Fruit fly (Drosophila melanogaster): ENCODE measurements around the gene PolI.

PolI gene

dm6 chr3R:8224726-8225460, 8.4 kb upstream of the PolI start (continued):
- TF ChIP-seq hb (GFP tag; IDR thresholded peaks at IDR 0.05; ENCODE audit: partially characterized antibody) (no peak), CG4854 (GFP tag; optimal IDR thresholded peaks at IDR 0.05) (no peak), rib (GFP tag; IDR thresholded peaks at IDR 0.05) (no peak), CG11504 (tag; optimal IDR thresholded peaks at IDR 0.05) (peak; percentile 41), Ets97D (GFP tag; optimal IDR thresholded peaks at IDR 0.05) (no peak), Drgx (GFP tag; IDR thresholded peaks at IDR 0.05) (no peak), CG15011 (GFP tag; optimal IDR thresholded peaks at IDR 0.05) (no peak), dati (GFP tag; IDR thresholded peaks at IDR 0.05) (no peak), fru (optimal IDR thresholded peaks at IDR 0.05) (no peak), CG3995 (GFP tag; optimal IDR thresholded peaks at IDR 0.05) (no peak), wdn (GFP tag; IDR thresholded peaks at IDR 0.05) (no peak), Hmx (GFP tag; optimal IDR thresholded peaks at IDR 0.05) (no peak), Usf (GFP tag; optimal IDR thresholded peaks at IDR 0.05) (no peak), CTCF (GFP tag; optimal IDR thresholded peaks at IDR 0.05) (no peak), CG15073 (GFP tag; optimal IDR thresholded peaks at IDR 0.05) (no peak), da (GFP tag; optimal IDR thresholded peaks at IDR 0.05) (no peak), gem (tag; optimal IDR thresholded peaks at IDR 0.05) (peak; percentile 57), Ravus (GFP tag; IDR thresholded peaks at IDR 0.05) (no peak), Sry-δ (GFP tag; optimal IDR thresholded peaks at IDR 0.05) (no peak), Nf-YC (tag; optimal IDR thresholded peaks at IDR 0.05) (no peak), C15 (GFP tag; IDR thresholded peaks at IDR 0.05) (no peak), CG42726 (GFP tag; IDR thresholded peaks at IDR 0.05; ENCODE audit: partially characterized antibody) (no peak), grn (GFP tag; optimal IDR thresholded peaks at IDR 0.05) (no peak)

- peak; percentile 83 for TF ChIP-seq pros (GFP tag; optimal IDR thresholded peaks at IDR 0.05)
- TF ChIP-seq sd (tag; optimal IDR thresholded peaks at IDR 0.05) = peak; percentile 4
- peak; percentile 99 for TF ChIP-seq Hey (tag; optimal IDR thresholded peaks at IDR 0.05)
- TF ChIP-seq Nf-YC (tag; optimal IDR thresholded peaks at IDR 0.05) = no peak
- no peak for TF ChIP-seq odd (GFP tag; optimal IDR thresholded peaks at IDR 0.05)
- TF ChIP-seq aop (GFP tag; IDR thresholded peaks at IDR 0.05) = no peak
- TF ChIP-seq jing (GFP tag; optimal IDR thresholded peaks at IDR 0.05) = no peak
- peak; percentile 12 for TF ChIP-seq gsb-n (tag; optimal IDR thresholded peaks at IDR 0.05)
- TF ChIP-seq tll (GFP tag; optimal IDR thresholded peaks at IDR 0.05) = peak in 1 of 2 experiments; percentile 87
- TF ChIP-seq run (tag; optimal IDR thresholded peaks at IDR 0.05) = peak; percentile 28
- peak; percentile 14 for TF ChIP-seq kni (GFP tag; optimal IDR thresholded peaks at IDR 0.05)
- peak; percentile 11 for TF ChIP-seq CG8478 (optimal IDR thresholded peaks at IDR 0.05)
- TF ChIP-seq oc (tag; optimal IDR thresholded peaks at IDR 0.05) = peak; percentile 94
- TF ChIP-seq CG13424 (tag; optimal IDR thresholded peaks at IDR 0.05) = no peak
These were observed 7.8 kb upstream of the PolI start for dm6 chr3R:8225461-8225971.

- TF ChIP-seq sima (GFP tag; optimal IDR thresholded peaks at IDR 0.05) (no peak), grn (GFP tag; optimal IDR thresholded peaks at IDR 0.05) (peak; percentile 92), pros (GFP tag; optimal IDR thresholded peaks at IDR 0.05) (no peak)
These were observed 6.0 kb upstream of the PolI start for dm6 chr3R:8227344-8227743.

dm6 chr3R:8233864-8234263, 557 bp downstream of the PolI start:
- TF ChIP-seq CG31441 (GFP tag; IDR thresholded peaks at IDR 0.05) = peak; percentile 8; the same call in 1 of the 2 replicates
- TF ChIP-seq lola (GFP tag; optimal IDR thresholded peaks at IDR 0.05) = peak in 1 of 3 experiments; percentile 38
- no peak for TF ChIP-seq Ptx1 (GFP tag; IDR thresholded peaks at IDR 0.05)
- TF ChIP-seq dysf (GFP tag; IDR thresholded peaks at IDR 0.05) = no peak
- TF ChIP-seq rib (GFP tag; IDR thresholded peaks at IDR 0.05) = no peak
- TF ChIP-seq fu2 (GFP tag; optimal IDR thresholded peaks at IDR 0.05) = no peak
- no peak for TF ChIP-seq gfzf (GFP tag; optimal IDR thresholded peaks at IDR 0.05)
- peak; percentile 13 for TF ChIP-seq PHDP (tag; optimal IDR thresholded peaks at IDR 0.05)
- TF ChIP-seq luna (GFP tag; optimal IDR thresholded peaks at IDR 0.05) = no peak
- TF ChIP-seq CG17328 (GFP tag; IDR thresholded peaks at IDR 0.05) = 0 out of 2 replicates have a peak, but pooled peaks have one; percentile 46
- TF ChIP-seq D19A (tag; optimal IDR thresholded peaks at IDR 0.05) = peak; percentile 12
- TF ChIP-seq grau (tag; optimal IDR thresholded peaks at IDR 0.05) = peak; percentile 17
